Fruit fly (Drosophila melanogaster) whole organism, embryonic: ENCODE measurements around the gene Trf4-1.

Experiments used
- Blimp-1 ChIP-seq: fragments of 200-800 bp; sonication (Bioruptor generic); optimal IDR thresholded peaks from 3 replicates; lab custom pipeline; 2018; ENCODE audit warnings: missing biosample characterization, missing genetic modification characterization, mild to moderate bottlenecking, moderate library complexity, missing genetic modification reagents
- CG10565 ChIP-seq: fragments of 200-800 bp; sonication (Bioruptor generic); optimal IDR thresholded peaks from 3 replicates; lab custom pipeline; 2016; ENCODE audit warnings: missing biosample characterization, mild to moderate bottlenecking, missing genetic modification characterization
- CG10979 ChIP-seq: fragments of 200-800 bp; sonication (Bioruptor generic); optimal IDR thresholded peaks from 2 replicates; lab custom pipeline; 2018; ENCODE audit warnings: missing biosample characterization, mild to moderate bottlenecking, missing genetic modification characterization, moderate library complexity
- CG11696 ChIP-seq: fragments of 200-800 bp; sonication (Bioruptor generic); IDR thresholded peaks from 2 replicates; pipeline ENCODE4 v1.3.6; 2022; ENCODE audit warnings: missing biosample characterization, missing genetic modification characterization
- CG12299 ChIP-seq: fragments of 200-800 bp; sonication (Bioruptor generic); optimal IDR thresholded peaks from 2 replicates; lab custom pipeline; 2018; ENCODE audit warnings: missing biosample characterization, mild to moderate bottlenecking, missing genetic modification characterization
- CG12391 ChIP-seq: fragments of 200-800 bp; sonication (Bioruptor generic); optimal IDR thresholded peaks from 3 replicates; lab custom pipeline; 2018; ENCODE audit warnings: missing biosample characterization, mild to moderate bottlenecking, missing genetic modification characterization, moderate library complexity
- CG14050 ChIP-seq: fragments of 200-800 bp; sonication (Bioruptor generic); IDR thresholded peaks from 3 replicates; pipeline ENCODE4 v1.3.6; 2022; ENCODE audit warnings: missing biosample characterization, missing genetic modification characterization
- CG14860 ChIP-seq: fragments of 200-800 bp; sonication (Bioruptor generic); IDR thresholded peaks from 3 replicates; pipeline ENCODE4 v1.3.6; 2022; ENCODE audit warnings: missing biosample characterization, missing genetic modification characterization; ENCODE audit not compliant: partially characterized antibody
- CG18476 ChIP-seq: fragments of 200-800 bp; sonication (Bioruptor generic); optimal IDR thresholded peaks from 2 replicates; lab custom pipeline; 2016; ENCODE audit warnings: missing biosample characterization, mild to moderate bottlenecking, missing genetic modification characterization
- CG2120 ChIP-seq: fragments of 200-800 bp; sonication (Bioruptor generic); optimal IDR thresholded peaks from 3 replicates; lab custom pipeline; 2016; ENCODE audit warnings: missing biosample characterization, missing genetic modification characterization
- CG2889 ChIP-seq: fragments of 200-800 bp; sonication (Bioruptor generic); IDR thresholded peaks from 3 replicates; pipeline ENCODE4 v1.3.6; 2022; ENCODE audit warnings: missing biosample characterization, missing genetic modification characterization
- CG30403 ChIP-seq: fragments of 200-800 bp; sonication (Bioruptor generic); optimal IDR thresholded peaks from 3 replicates; lab custom pipeline; 2016; ENCODE audit warnings: missing biosample characterization, missing genetic modification characterization
- CG3281 ChIP-seq: fragments of 200-800 bp; sonication (Bioruptor generic); optimal IDR thresholded peaks from 3 replicates; lab custom pipeline; 2017; ENCODE audit warnings: missing biosample characterization, mild to moderate bottlenecking, missing genetic modification characterization
- CG34376 ChIP-seq: fragments of 200-800 bp; sonication (Bioruptor generic); optimal IDR thresholded peaks from 2 replicates; lab custom pipeline; 2018; ENCODE audit warnings: missing biosample characterization, mild to moderate bottlenecking, missing genetic modification characterization
- CG34422 ChIP-seq: fragments of 200-800 bp; sonication (Bioruptor generic); IDR thresholded peaks from 3 replicates; pipeline ENCODE4 v1.3.6; 2022; ENCODE audit warnings: missing biosample characterization, missing genetic modification characterization
- CG3995 ChIP-seq: fragments of 200-800 bp; sonication (Bioruptor generic); optimal IDR thresholded peaks from 3 replicates; lab custom pipeline; 2016; ENCODE audit warnings: missing biosample characterization, missing genetic modification characterization
- CG4707 ChIP-seq: fragments of 200-800 bp; sonication (Bioruptor generic); optimal IDR thresholded peaks from 2 replicates; lab custom pipeline; 2018; ENCODE audit warnings: missing biosample characterization, mild to moderate bottlenecking, missing genetic modification characterization, moderate library complexity
- CG8924 ChIP-seq: fragments of 200-800 bp; optimal IDR thresholded peaks from 3 replicates; lab custom pipeline; 2019; ENCODE audit warnings: missing biosample characterization, mild to moderate bottlenecking, missing genetic modification characterization, moderate library complexity
- CoRest ChIP-seq: fragments of 200-800 bp; sonication (Bioruptor generic); optimal IDR thresholded peaks from 3 replicates; lab custom pipeline; 2018; ENCODE audit warnings: missing biosample characterization, mild to moderate bottlenecking, missing genetic modification characterization, moderate library complexity
- Dad ChIP-seq: fragments of 200-800 bp; sonication (Bioruptor generic); optimal IDR thresholded peaks from 3 replicates; lab custom pipeline; 2016; ENCODE audit warnings: missing biosample characterization, missing genetic modification characterization
- Fer2 ChIP-seq: fragments of 200-800 bp; sonication (Bioruptor generic); optimal IDR thresholded peaks from 2 replicates; lab custom pipeline; 2018; ENCODE audit warnings: missing biosample characterization, mild to moderate bottlenecking, missing genetic modification characterization, moderate library complexity
- Fer3 ChIP-seq: fragments of 200-800 bp; sonication (Bioruptor generic); optimal IDR thresholded peaks from 2 replicates; lab custom pipeline; 2018; ENCODE audit warnings: missing biosample characterization, mild to moderate bottlenecking, missing genetic modification characterization, moderate library complexity
- HLH3B ChIP-seq: fragments of 200-800 bp; sonication (Bioruptor generic); IDR thresholded peaks from 2 replicates; pipeline ENCODE4 v1.3.6; 2022; ENCODE audit warnings: missing biosample characterization, missing genetic modification characterization
- HLH54F ChIP-seq: fragments of 200-800 bp; sonication (Bioruptor generic); optimal IDR thresholded peaks from 3 replicates; lab custom pipeline; 2016; ENCODE audit warnings: missing biosample characterization, missing genetic modification characterization
- Hr51 ChIP-seq, 2 experiments: fragments of 200-800 bp; sonication (Bioruptor generic); optimal IDR thresholded peaks; 2 replicates in 1 of 2; 3 replicates in 1 of 2; lab custom pipeline; 2016 to 2018; ENCODE audit warnings: missing biosample characterization in 2 of 2, missing genetic modification characterization in 2 of 2, mild to moderate bottlenecking in 1 of 2, moderate library complexity in 1 of 2
- Lhr ChIP-seq: fragments of 200-800 bp; sonication (Bioruptor generic); optimal IDR thresholded peaks from 3 replicates; lab custom pipeline; 2017; ENCODE audit warnings: mild to moderate bottlenecking, missing biosample characterization, missing genetic modification reagents, missing genetic modification characterization
- MBD-R2 ChIP-seq: fragments of 200-800 bp; sonication (Bioruptor generic); IDR thresholded peaks from 2 replicates; pipeline ENCODE4 v1.3.6; 2022; ENCODE audit warnings: missing biosample characterization, missing genetic modification characterization
- Mes4 ChIP-seq: fragments of 200-800 bp; sonication (Bioruptor generic); optimal IDR thresholded peaks from 2 replicates; lab custom pipeline; 2016; ENCODE audit warnings: missing biosample characterization, missing genetic modification characterization
- Nf-YA ChIP-seq: fragments of 200-800 bp; sonication (Bioruptor generic); IDR thresholded peaks from 2 replicates; pipeline ENCODE4 v1.3.6; 2022; ENCODE audit warnings: missing biosample characterization, missing genetic modification characterization
- Nf-YB ChIP-seq: fragments of 200-800 bp; sonication (Bioruptor generic); optimal IDR thresholded peaks from 3 replicates; lab custom pipeline; 2019; ENCODE audit warnings: missing biosample characterization, mild to moderate bottlenecking, missing genetic modification characterization, moderate library complexity
- Sox102F ChIP-seq: fragments of 200-800 bp; sonication (Bioruptor generic); optimal IDR thresholded peaks from 2 replicates; lab custom pipeline; 2018; ENCODE audit warnings: missing biosample characterization, mild to moderate bottlenecking, missing genetic modification characterization, moderate library complexity
- ato ChIP-seq: fragments of 200-800 bp; sonication (Bioruptor generic); IDR thresholded peaks from 2 replicates; pipeline ENCODE4 v1.3.6; 2022; ENCODE audit warnings: missing biosample characterization, missing genetic modification characterization; ENCODE audit not compliant: partially characterized antibody
- bcd ChIP-seq: fragments of 200-800 bp; sonication (Bioruptor generic); optimal IDR thresholded peaks from 2 replicates; lab custom pipeline; 2017; ENCODE audit warnings: missing biosample characterization, mild to moderate bottlenecking, missing genetic modification characterization
- bsh ChIP-seq, 2 experiments: fragments of 200-800 bp; sonication (Bioruptor generic); optimal IDR thresholded peaks; 2 replicates each; lab custom pipeline; 2017 to 2018; ENCODE audit warnings: mild to moderate bottlenecking in 2 of 2, missing biosample characterization in 2 of 2, missing genetic modification characterization in 2 of 2, moderate library complexity in 1 of 2
- ci ChIP-seq: fragments of 200-800 bp; sonication (Bioruptor generic); IDR thresholded peaks from 3 replicates; pipeline ENCODE4 v1.3.6; 2022; ENCODE audit warnings: missing biosample characterization, missing genetic modification characterization
- crol ChIP-seq: fragments of 200-800 bp; sonication (Bioruptor generic); IDR thresholded peaks from 2 replicates; pipeline ENCODE4 v1.3.6; 2022; ENCODE audit warnings: missing biosample characterization, missing genetic modification characterization
- dmrt99B ChIP-seq: fragments of 200-800 bp; sonication (Bioruptor generic); optimal IDR thresholded peaks from 2 replicates; lab custom pipeline; 2018; ENCODE audit warnings: missing biosample characterization, mild to moderate bottlenecking, missing genetic modification characterization, moderate library complexity
- fd102C ChIP-seq: fragments of 200-800 bp; sonication (Bioruptor generic); optimal IDR thresholded peaks from 2 replicates; lab custom pipeline; 2018; ENCODE audit warnings: missing biosample characterization, mild to moderate bottlenecking, missing genetic modification characterization, moderate library complexity
- fd3F ChIP-seq: fragments of 200-800 bp; sonication (Bioruptor generic); optimal IDR thresholded peaks from 2 replicates; lab custom pipeline; 2018; ENCODE audit warnings: missing biosample characterization, mild to moderate bottlenecking, missing genetic modification characterization, moderate library complexity
- gcm ChIP-seq: fragments of 200-800 bp; sonication (Bioruptor generic); optimal IDR thresholded peaks from 2 replicates; lab custom pipeline; 2019; ENCODE audit warnings: missing biosample characterization, mild to moderate bottlenecking, missing genetic modification characterization, moderate library complexity
- gsb ChIP-seq: fragments of 200-800 bp; sonication (Bioruptor generic); IDR thresholded peaks from 2 replicates; pipeline ENCODE4 v1.3.6; 2022; ENCODE audit warnings: missing biosample characterization, missing genetic modification characterization
- lilli ChIP-seq: fragments of 200-800 bp; sonication (Bioruptor generic); optimal IDR thresholded peaks from 3 replicates; lab custom pipeline; 2016; ENCODE audit warnings: missing biosample characterization, missing genetic modification characterization
- maf-S ChIP-seq: fragments of 200-800 bp; sonication (Bioruptor generic); optimal IDR thresholded peaks from 2 replicates; lab custom pipeline; 2016; ENCODE audit warnings: missing biosample characterization, missing genetic modification characterization
- pita ChIP-seq: fragments of 200-800 bp; sonication (Bioruptor generic); optimal IDR thresholded peaks from 2 replicates; lab custom pipeline; 2017; ENCODE audit warnings: missing biosample characterization, mild to moderate bottlenecking, missing genetic modification characterization
- ranshi ChIP-seq: fragments of 200-800 bp; sonication (Bioruptor generic); IDR thresholded peaks from 2 replicates; pipeline ENCODE4 v1.3.6; 2022; ENCODE audit warnings: missing biosample characterization, missing genetic modification characterization
- ro ChIP-seq: fragments of 200-800 bp; sonication (Bioruptor generic); IDR thresholded peaks from 2 replicates; pipeline ENCODE4 v1.3.6; 2022; ENCODE audit warnings: missing biosample characterization, missing genetic modification characterization
- tll ChIP-seq, 2 experiments: fragments of 200-800 bp in 1 of 2; fragments of >200 bp in 1 of 2; sonication (Bioruptor generic) in 1 of 2; optimal IDR thresholded peaks; 2 replicates each; lab custom pipeline; 2017 to 2019; ENCODE audit warnings: missing biosample characterization in 2 of 2, missing genetic modification characterization in 2 of 2, mild to moderate bottlenecking in 1 of 2, moderate library complexity in 1 of 2
- trem ChIP-seq: fragments of 200-800 bp; optimal IDR thresholded peaks from 3 replicates; lab custom pipeline; 2019; ENCODE audit warnings: missing biosample characterization, mild to moderate bottlenecking, missing genetic modification characterization, moderate library complexity
- zfh1 ChIP-seq: fragments of 200-800 bp; sonication (Bioruptor generic); IDR thresholded peaks from 3 replicates; pipeline ENCODE4 v1.3.6; 2022; ENCODE audit warnings: missing biosample characterization, missing genetic modification characterization

Gene Trf4-1

DNA sequence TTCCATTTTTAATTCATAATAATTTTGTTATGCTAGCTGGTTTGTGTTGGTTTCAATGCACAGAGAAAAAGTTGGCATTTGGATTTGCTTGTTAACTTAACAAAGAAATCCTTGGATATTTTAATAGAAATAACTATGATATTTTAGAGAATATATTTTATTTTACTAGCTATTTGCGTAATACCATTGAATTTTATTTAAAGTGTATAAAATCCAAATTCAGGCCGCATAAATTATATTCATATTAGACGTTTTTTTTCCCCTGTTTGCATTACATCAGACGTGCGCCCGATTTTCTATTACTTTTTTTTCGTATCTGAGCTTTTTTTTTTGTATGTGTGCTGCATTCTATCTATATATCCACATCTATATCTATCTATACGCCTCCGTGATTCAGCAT lies 25.4 kb upstream of the Trf4-1 start (continued):
- no peak for TF ChIP-seq MBD-R2 (GFP tag; lab: Robert Waterston, UW)
- TF ChIP-seq CoRest (tag; lab: Kevin White, UChicago), result no peak
- TF ChIP-seq Nf-YB, result no peak
- TF ChIP-seq CG30403, result no peak
- no peak for TF ChIP-seq crol
- no peak for TF ChIP-seq Dad (GFP tag; lab: Kevin White, UChicago)
- no peak for TF ChIP-seq CG3281 (GFP tag; lab: Kevin White, UChicago)
- TF ChIP-seq CG11696 (GFP tag; lab: Robert Waterston, UW), result no peak
- no peak for TF ChIP-seq Mes4
- TF ChIP-seq HLH54F (GFP tag; lab: Kevin White, UChicago), result no peak

DNA sequence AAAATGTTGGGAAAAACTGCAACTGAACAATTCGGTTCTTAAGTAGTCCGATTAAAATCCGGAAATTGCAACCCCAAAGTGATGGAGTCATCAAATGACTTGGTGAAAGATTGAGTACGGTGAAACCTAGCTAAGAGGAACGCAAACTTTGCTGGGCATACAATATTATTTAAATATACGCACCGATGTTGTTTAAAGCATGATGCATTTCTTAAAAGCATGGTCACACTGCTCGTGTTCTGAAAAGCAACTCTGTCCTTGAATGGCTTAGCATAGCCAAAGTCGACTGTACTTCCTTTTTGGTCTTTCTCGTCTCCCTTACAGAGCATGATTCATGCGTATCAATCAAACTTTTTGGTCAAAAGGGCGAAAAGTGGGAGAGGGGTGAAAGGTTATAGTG lies 23.5 kb upstream of the Trf4-1 start:
- no peak for TF ChIP-seq CG34376 (GFP tag; lab: Kevin White, UChicago)
- no peak for TF ChIP-seq CG18476 (GFP tag; lab: Kevin White, UChicago)
- no peak for TF ChIP-seq gcm
- TF ChIP-seq pita (GFP tag; lab: Kevin White, UChicago), result no peak
- no peak for TF ChIP-seq CG14860
- no peak for TF ChIP-seq Lhr (GFP tag; lab: Kevin White, UChicago)
- 0 out of 2 replicates have a peak, but pooled peaks have one; percentile 16 for TF ChIP-seq Nf-YA
- TF ChIP-seq Sox102F (GFP tag; lab: Kevin White, UChicago), result peak; percentile 24
- peak; percentile 58 for TF ChIP-seq lilli (GFP tag; lab: Kevin White, UChicago)
- TF ChIP-seq CG12299, result no peak
- TF ChIP-seq CG10565, result no peak
- TF ChIP-seq fd3F (GFP tag; lab: Kevin White, UChicago), result no peak
- 0 out of 3 replicates have a peak, but pooled peaks have one; percentile 7 for TF ChIP-seq CG2889
- TF ChIP-seq bcd (GFP tag; lab: Kevin White, UChicago), result peak; percentile 7
- peak; percentile 49; the same call in 1 of the 2 replicates for TF ChIP-seq ranshi
- TF ChIP-seq dmrt99B (tag; lab: Kevin White, UChicago), result peak; percentile 61
- TF ChIP-seq Fer3 (tag; lab: Kevin White, UChicago), result peak; percentile 26
- TF ChIP-seq zfh1 (GFP tag; lab: Robert Waterston, UW), result peak; percentile 40; the same call in 1 of the 3 replicates
- peak; percentile 44 for TF ChIP-seq CG2120 (GFP tag; lab: Kevin White, UChicago)
- TF ChIP-seq trem (tag; lab: Kevin White, UChicago), result no peak
- no peak for TF ChIP-seq Blimp-1 (GFP tag; lab: Kevin White, UChicago)
- peak; percentile 5 for TF ChIP-seq CG4707 (GFP tag; lab: Kevin White, UChicago)
- TF ChIP-seq Fer2 (tag; lab: Kevin White, UChicago), result no peak
- no peak for TF ChIP-seq gsb (GFP tag; lab: Robert Waterston, UW)
- TF ChIP-seq ci (GFP tag; lab: Robert Waterston, UW), result peak; percentile 67; the same call in 1 of the 3 replicates
- TF ChIP-seq ato, result no peak
- no peak for TF ChIP-seq fd102C
- 0 out of 3 replicates have a peak, but pooled peaks have one; percentile 46 for TF ChIP-seq CG34422 (GFP tag; lab: Robert Waterston, UW)
- peak; percentile 0 for TF ChIP-seq CG8924 (tag; lab: Kevin White, UChicago)
- TF ChIP-seq tll (GFP tag; optimal IDR thresholded peaks at IDR 0.05; lab: Kevin White, UChicago), result no peak
- TF ChIP-seq ro (GFP tag; lab: Robert Waterston, UW), result no peak
- no peak for TF ChIP-seq CG10979 (tag; lab: Kevin White, UChicago)
- TF ChIP-seq Hr51 (GFP tag; optimal IDR thresholded peaks at IDR 0.05; lab: Kevin White, UChicago), result peak in 1 of 2 experiments; percentile 48
- TF ChIP-seq CG14050 (GFP tag; lab: Robert Waterston, UW), result no peak
- TF ChIP-seq HLH3B (GFP tag; lab: Robert Waterston, UW), result 0 out of 2 replicates have a peak, but pooled peaks have one; percentile 41
- TF ChIP-seq CG3995 (GFP tag; lab: Kevin White, UChicago), result no peak
- TF ChIP-seq CG12391, result peak; percentile 4
- TF ChIP-seq maf-S, result no peak
- TF ChIP-seq bsh (GFP tag; optimal IDR thresholded peaks at IDR 0.05; lab: Kevin White, UChicago), result peak in 1 of 2 experiments; percentile 22
